Fruit fly (Drosophila melanogaster) whole organism, wandering third instar larva: ENCODE data around the gene CG13032.

Experiments used
- Abd-B ChIP-seq: fragments of >200 bp; optimal IDR thresholded peaks from 2 replicates; lab custom pipeline; 2017; ENCODE audit warnings: missing biosample characterization, missing genetic modification characterization
- CG32264 ChIP-seq: fragments of 200-800 bp; sonication (Bioruptor generic); optimal IDR thresholded peaks from 2 replicates; lab custom pipeline; 2016; ENCODE audit warnings: missing biosample characterization, missing genetic modification characterization
- CG9705 ChIP-seq: fragments of 200-800 bp; sonication (Bioruptor generic); optimal IDR thresholded peaks from 2 replicates; lab custom pipeline; 2018; ENCODE audit warnings: missing biosample characterization, mild to moderate bottlenecking, missing genetic modification characterization
- CrebA ChIP-seq: fragments of 200-800 bp; sonication (Bioruptor generic); optimal IDR thresholded peaks from 2 replicates; lab custom pipeline; 2016; ENCODE audit warnings: missing biosample characterization, mild to moderate bottlenecking, missing genetic modification characterization, borderline replicate concordance
- Dif ChIP-seq: fragments of 200-275, 200-300 bp; sonication (Bioruptor generic); optimal IDR thresholded peaks from 2 replicates; lab custom pipeline; 2018; ENCODE audit warnings: missing biosample characterization, missing genetic modification characterization; ENCODE audit not compliant: partially characterized antibody
- GATAd ChIP-seq: sonication (Bioruptor generic); optimal IDR thresholded peaks from 2 replicates; lab custom pipeline; 2016; ENCODE audit warnings: missing biosample characterization, missing genetic modification characterization
- HLH106 ChIP-seq: fragments of 200-800 bp; optimal IDR thresholded peaks from 3 replicates; lab custom pipeline; 2019; ENCODE audit warnings: missing biosample characterization, mild to moderate bottlenecking, missing genetic modification characterization, moderate library complexity
- Hnf4 ChIP-seq: fragments of 200-800 bp; sonication (Bioruptor generic); optimal IDR thresholded peaks from 2 replicates; lab custom pipeline; 2016; ENCODE audit warnings: missing biosample characterization, mild to moderate bottlenecking, missing genetic modification characterization
- Hr78 ChIP-seq: fragments of >200 bp; optimal IDR thresholded peaks from 2 replicates; lab custom pipeline; 2017; ENCODE audit warnings: missing biosample characterization, missing genetic modification characterization
- Hr83 ChIP-seq: fragments of 200-300 bp; sonication (Bioruptor generic); optimal IDR thresholded peaks from 2 replicates; lab custom pipeline; 2016; ENCODE audit warnings: missing biosample characterization, mild to moderate bottlenecking, missing genetic modification characterization, moderate library complexity; ENCODE audit not compliant: poor library complexity, severe bottlenecking
- Jra ChIP-seq: sonication (Bioruptor generic); optimal IDR thresholded peaks from 2 replicates; lab custom pipeline; 2016; ENCODE audit warnings: missing biosample characterization, missing genetic modification characterization
- Mio ChIP-seq: sonication (Bioruptor generic); optimal IDR thresholded peaks from 2 replicates; lab custom pipeline; 2016; ENCODE audit warnings: missing biosample characterization, missing genetic modification characterization
- OdsH ChIP-seq: fragments of 200-800 bp; sonication (Bioruptor generic); optimal IDR thresholded peaks from 2 replicates; lab custom pipeline; 2016; ENCODE audit warnings: missing biosample characterization, mild to moderate bottlenecking, missing genetic modification characterization
- Rel ChIP-seq, 2 experiments: fragments of 200-800 bp; sonication (Bioruptor generic) in 1 of 2; optimal IDR thresholded peaks; 2 replicates in 1 of 2; 3 replicates in 1 of 2; lab custom pipeline; 2016 to 2019; ENCODE audit warnings: mild to moderate bottlenecking in 2 of 2, missing biosample characterization in 2 of 2, missing genetic modification characterization in 2 of 2, moderate library complexity in 1 of 2
- Sp1 ChIP-seq: fragments of 200-800 bp; sonication (Bioruptor generic); optimal IDR thresholded peaks from 3 replicates; lab custom pipeline; 2019; ENCODE audit warnings: missing biosample characterization, mild to moderate bottlenecking, missing genetic modification characterization, moderate library complexity
- Vsx2 ChIP-seq: fragments of 200-300, 225-300 bp; sonication (Bioruptor generic); optimal IDR thresholded peaks from 2 replicates; lab custom pipeline; 2018; ENCODE audit warnings: missing biosample characterization, missing genetic modification characterization; ENCODE audit not compliant: partially characterized antibody
- br ChIP-seq: fragments of 200-800 bp; sonication (Bioruptor generic); optimal IDR thresholded peaks from 2 replicates; lab custom pipeline; 2016; ENCODE audit warnings: missing biosample characterization, missing genetic modification characterization
- brk ChIP-seq: fragments of 200-800 bp; sonication (Bioruptor generic); optimal IDR thresholded peaks from 2 replicates; lab custom pipeline; 2016; ENCODE audit warnings: missing biosample characterization, mild to moderate bottlenecking, missing genetic modification characterization
- dl ChIP-seq, 2 experiments: fragments of 175-275, 200-275 bp in 1 of 2; fragments of 200-275 bp in 1 of 2; sonication (Bioruptor generic); optimal IDR thresholded peaks; lab custom pipeline; 2018; ENCODE audit warnings: mild to moderate bottlenecking in 2 of 2, missing biosample characterization in 2 of 2, missing genetic modification characterization in 2 of 2, moderate library complexity in 2 of 2; ENCODE audit not compliant: partially characterized antibody in 2 of 2, insufficient read depth in 1 of 2
- dmrt93B ChIP-seq: fragments of 200-800 bp; sonication (Bioruptor generic); optimal IDR thresholded peaks from 2 replicates; lab custom pipeline; 2018; ENCODE audit warnings: missing biosample characterization, mild to moderate bottlenecking, missing genetic modification characterization
- dsf ChIP-seq: sonication (Bioruptor generic); optimal IDR thresholded peaks from 2 replicates; lab custom pipeline; 2016; ENCODE audit warnings: missing biosample characterization, missing genetic modification characterization, borderline replicate concordance
- ey ChIP-seq: fragments of 200-800 bp; sonication (Bioruptor generic); optimal IDR thresholded peaks from 2 replicates; lab custom pipeline; 2016; ENCODE audit warnings: missing biosample characterization, missing genetic modification characterization
- foxo ChIP-seq, 2 experiments: fragments of 200-800 bp; sonication (Bioruptor generic); optimal IDR thresholded peaks; 2 replicates in 1 of 2; 3 replicates in 1 of 2; lab custom pipeline; 2016 to 2017; ENCODE audit warnings: missing biosample characterization in 2 of 2, missing genetic modification characterization in 2 of 2
- fru ChIP-seq: fragments of 200-800 bp; sonication (Bioruptor generic); optimal IDR thresholded peaks from 3 replicates; lab custom pipeline; 2016; ENCODE audit warnings: missing biosample characterization, mild to moderate bottlenecking, missing genetic modification characterization
- h ChIP-seq: fragments of 200-800 bp; sonication (Bioruptor generic); optimal IDR thresholded peaks from 3 replicates; lab custom pipeline; 2016; ENCODE audit warnings: missing biosample characterization, mild to moderate bottlenecking, missing genetic modification characterization
- pan ChIP-seq: fragments of >200 bp; optimal IDR thresholded peaks from 2 replicates; lab custom pipeline; 2017
- psq ChIP-seq: fragments of 200-800 bp; sonication (Bioruptor generic); optimal IDR thresholded peaks from 3 replicates; lab custom pipeline; 2017; ENCODE audit warnings: missing biosample characterization, mild to moderate bottlenecking, missing genetic modification characterization, moderate library complexity
- rgr ChIP-seq: fragments of 200-800 bp; sonication (Bioruptor generic); optimal IDR thresholded peaks from 3 replicates; lab custom pipeline; 2016; ENCODE audit warnings: missing biosample characterization, mild to moderate bottlenecking, missing genetic modification characterization
- sage ChIP-seq: fragments of 200-800 bp; sonication (Bioruptor generic); optimal IDR thresholded peaks from 2 replicates; lab custom pipeline; 2016; ENCODE audit warnings: missing biosample characterization, mild to moderate bottlenecking, missing genetic modification characterization
- sv ChIP-seq: fragments of 200-800 bp; sonication (Bioruptor generic); optimal IDR thresholded peaks from 3 replicates; lab custom pipeline; 2016; ENCODE audit warnings: missing biosample characterization, missing genetic modification characterization
- woc ChIP-seq: sonication (Bioruptor generic); optimal IDR thresholded peaks from 2 replicates; lab custom pipeline; 2016; ENCODE audit warnings: missing biosample characterization, mild to moderate bottlenecking, missing genetic modification characterization

The CG13032 gene

dm6 chr3L:16661167-16662109, 12.3 kb upstream of the CG13032 start, which contains the start of gene Baldspot:
Gene Baldspot, minus strand, starts transcription at chr3L:16661615.
- TF ChIP-seq rgr (GFP tag; lab: Kevin White, UChicago) = peak; percentile 18
- TF ChIP-seq CG9705 (GFP tag; lab: Kevin White, UChicago) = peak; percentile 55
- TF ChIP-seq foxo (GFP tag; optimal IDR thresholded peaks at IDR 0.05; lab: Kevin White, UChicago) = peak in 1 of 2 experiments; percentile 87
- TF ChIP-seq CrebA (GFP tag; lab: Kevin White, UChicago) = no peak
- peak; percentile 58 for TF ChIP-seq dmrt93B (GFP tag; lab: Kevin White, UChicago)
- TF ChIP-seq ey (GFP tag; lab: Kevin White, UChicago) = peak; percentile 30
- no peak for TF ChIP-seq dsf
- TF ChIP-seq fru (GFP tag; lab: Kevin White, UChicago) = peak; percentile 76
- peak; percentile 68 for TF ChIP-seq Hr83 (GFP tag; lab: Kevin White, UChicago)
- TF ChIP-seq Sp1 (GFP tag; lab: Kevin White, UChicago) = peak; percentile 42
- no peak for TF ChIP-seq psq (GFP tag; lab: Kevin White, UChicago)
- TF ChIP-seq CG32264 (GFP tag; lab: Kevin White, UChicago) = peak; percentile 57
- TF ChIP-seq sage (GFP tag; lab: Kevin White, UChicago) = peak; percentile 37
- no peak for TF ChIP-seq Jra (GFP tag; lab: Kevin White, UChicago)
- TF ChIP-seq Hr78 (GFP tag; lab: Kevin White, UChicago) = no peak
- TF ChIP-seq woc (GFP tag; lab: Kevin White, UChicago) = peak; percentile 95
- TF ChIP-seq Hnf4 (GFP tag; lab: Kevin White, UChicago) = peak; percentile 47
- peak; percentile 12 for TF ChIP-seq Vsx2 (GFP tag; lab: Kevin White, UChicago)
- peak; percentile 62 for TF ChIP-seq br (GFP tag; lab: Kevin White, UChicago)
- peak; percentile 71 for TF ChIP-seq sv
- no peak for TF ChIP-seq dl (GFP tag; optimal IDR thresholded peaks at IDR 0.05; lab: Kevin White, UChicago; ENCODE audit: insufficient read depth in 1 of 2, partially characterized antibody in 2 of 2)
- peak; percentile 46 for TF ChIP-seq Rel (GFP tag; optimal IDR thresholded peaks at IDR 0.05; lab: Kevin White, UChicago)
- peak; percentile 60 for TF ChIP-seq Rel (tag; optimal IDR thresholded peaks at IDR 0.05; lab: Kevin White, UChicago)
- peak; percentile 39 for TF ChIP-seq brk (GFP tag; lab: Kevin White, UChicago)
- no peak for TF ChIP-seq Abd-B (GFP tag; lab: Kevin White, UChicago)
- TF ChIP-seq Dif (GFP tag; lab: Kevin White, UChicago) = peak; percentile 42
- no peak for TF ChIP-seq GATAd (GFP tag; lab: Kevin White, UChicago)
- peak; percentile 25 for TF ChIP-seq OdsH (GFP tag; lab: Kevin White, UChicago)
- TF ChIP-seq h (GFP tag; lab: Kevin White, UChicago) = peak; percentile 78
- TF ChIP-seq pan (lab: Kevin White, UChicago) = peak; percentile 32
- peak; percentile 73 for TF ChIP-seq HLH106 (tag; lab: Kevin White, UChicago)
- no peak for TF ChIP-seq Mio (GFP tag; lab: Kevin White, UChicago)

- TF ChIP-seq woc (GFP tag; lab: Kevin White, UChicago) (no peak), rgr (GFP tag; lab: Kevin White, UChicago) (no peak), h (GFP tag; lab: Kevin White, UChicago) (no peak), Vsx2 (GFP tag; lab: Kevin White, UChicago) (no peak), Dif (GFP tag; lab: Kevin White, UChicago) (no peak)
Measured at dm6 chr3L:16664146-16664722, 9.5 kb upstream of the CG13032 start.

dm6 chr3L:16666429-16667005, 7.2 kb upstream of the CG13032 start:
- TF ChIP-seq psq (GFP tag; lab: Kevin White, UChicago) = no peak
- TF ChIP-seq Rel (GFP tag; optimal IDR thresholded peaks at IDR 0.05; lab: Kevin White, UChicago) = no peak
- peak; percentile 28 for TF ChIP-seq Rel (tag; optimal IDR thresholded peaks at IDR 0.05; lab: Kevin White, UChicago)
- TF ChIP-seq fru (GFP tag; lab: Kevin White, UChicago) = peak; percentile 1
- peak; percentile 6 for TF ChIP-seq h (GFP tag; lab: Kevin White, UChicago)
